Worm (Caenorhabditis elegans) whole organism, young adult: Measurements from ENCODE around the gene Y81G3A.1.
A peak's percentile ranks its signal among the peaks of the same experiment; 100 is the strongest.
"Not testable (repeated sequence)": the region's sequence is repeated elsewhere in the genome, so short reads cannot be mapped to it uniquely, and the experiment has no call there.

Source experiments
- B0019.2 ChIP-seq: fragments of 200-800 bp; sonication (Bioruptor generic); conservative IDR thresholded peaks from 2 replicates; pipeline ENCODE4 v1.3.6; 2022; ENCODE audit warnings: missing genetic modification reagents, missing genetic modification characterization, missing compliant biosample characterization
- C17E4.6 ChIP-seq: fragments of 200-800 bp; sonication (Bioruptor generic); IDR thresholded peaks from 2 replicates; pipeline ENCODE4 v1.3.6; 2022; ENCODE audit warnings: missing genetic modification reagents, missing genetic modification characterization, missing compliant biosample characterization
- D2030.7 ChIP-seq: fragments of 200-800 bp; sonication (Bioruptor generic); IDR thresholded peaks from 2 replicates; pipeline ENCODE4 v1.3.6; 2022; ENCODE audit warnings: missing genetic modification reagents, missing genetic modification characterization, missing compliant biosample characterization
- F33H1.4 ChIP-seq: fragments of 200-800 bp; sonication (Bioruptor generic); IDR thresholded peaks from 2 replicates; pipeline ENCODE4 v1.3.6; 2022; ENCODE audit warnings: missing genetic modification reagents, missing genetic modification characterization, missing compliant biosample characterization
- F37B4.10 ChIP-seq: fragments of 200-800 bp; sonication (Bioruptor generic); IDR thresholded peaks from 2 replicates; pipeline ENCODE4 v1.3.6; 2022; ENCODE audit warnings: missing genetic modification characterization, missing compliant biosample characterization
- F55B11.4 ChIP-seq: sonication (generic microtip); optimal IDR thresholded peaks from 2 replicates; lab custom pipeline; 2016; ENCODE audit warnings: missing compliant biosample characterization, missing genetic modification characterization, borderline replicate concordance; ENCODE audit not compliant: insufficient read depth
- F57A8.1 ChIP-seq: fragments of 200-800 bp; sonication (Bioruptor generic); optimal IDR thresholded peaks from 2 replicates; lab custom pipeline; 2018; ENCODE audit warnings: mild to moderate bottlenecking, missing genetic modification characterization, moderate library complexity, missing compliant biosample characterization
- T26A5.8 ChIP-seq: sonication (generic microtip); optimal IDR thresholded peaks from 2 replicates; lab custom pipeline; 2016; ENCODE audit warnings: missing genetic modification characterization, missing compliant biosample characterization
- Y53F4B.3 ChIP-seq: fragments of 200-800 bp; sonication (Bioruptor generic); IDR thresholded peaks from 2 replicates; pipeline ENCODE4 v1.3.6; 2022; ENCODE audit warnings: missing genetic modification reagents, missing genetic modification characterization, missing compliant biosample characterization
- ZK185.1 ChIP-seq: sonication (generic microtip); optimal IDR thresholded peaks from 2 replicates; lab custom pipeline; 2016; ENCODE audit warnings: mild to moderate bottlenecking, missing genetic modification characterization, missing compliant biosample characterization; ENCODE audit not compliant: poor library complexity, severe bottlenecking
- ama-1 ChIP-seq, 3 experiments: fragments of 150-350 bp in 1 of 3; sonication (generic microtip) in 2 of 3; optimal IDR thresholded peaks; 2 replicates each; lab custom pipeline; 2014 to 2018; ENCODE audit warnings: missing biosample characterization in 2 of 3, missing genetic modification characterization in 2 of 3, missing genetic modification reagents in 2 of 3
- athp-1 ChIP-seq: sonication (generic microtip); optimal IDR thresholded peaks from 2 replicates; lab custom pipeline; 2017; ENCODE audit warnings: mild to moderate bottlenecking, missing genetic modification characterization, missing compliant biosample characterization
- ceh-58 ChIP-seq: fragments of 200-800 bp; sonication (Bioruptor generic); IDR thresholded peaks from 2 replicates; pipeline ENCODE4 v1.3.6; 2022; ENCODE audit warnings: missing genetic modification characterization, missing compliant biosample characterization
- ceh-79 ChIP-seq: sonication (generic microtip); optimal IDR thresholded peaks from 2 replicates; lab custom pipeline; 2017; ENCODE audit warnings: mild to moderate bottlenecking, missing genetic modification characterization, missing compliant biosample characterization
- ceh-91 ChIP-seq: fragments of 200-800 bp; sonication (Bioruptor generic); IDR thresholded peaks from 2 replicates; pipeline ENCODE4 v1.3.6; 2022; ENCODE audit warnings: missing genetic modification reagents, missing genetic modification characterization, missing compliant biosample characterization
- dox-1 ChIP-seq: fragments of 200-800 bp; sonication (Bioruptor generic); IDR thresholded peaks from 2 replicates; pipeline ENCODE4 v1.3.6; 2022; ENCODE audit warnings: missing genetic modification reagents, missing genetic modification characterization, missing compliant biosample characterization
- hlh-26 ChIP-seq: fragments of 200-800 bp; sonication (Bioruptor generic); conservative IDR thresholded peaks from 2 replicates; pipeline ENCODE4 v1.3.6; 2022; ENCODE audit warnings: missing genetic modification reagents, missing genetic modification characterization, missing compliant biosample characterization
- hmg-1.2 ChIP-seq: fragments of 200-800 bp; sonication (Bioruptor generic); IDR thresholded peaks from 2 replicates; pipeline ENCODE4 v1.3.6; 2022; ENCODE audit warnings: missing genetic modification reagents, missing genetic modification characterization, missing compliant biosample characterization
- hmg-20 ChIP-seq: fragments of 200-800 bp; sonication (Bioruptor generic); IDR thresholded peaks from 2 replicates; pipeline ENCODE4 v1.3.6; 2022; ENCODE audit warnings: missing genetic modification reagents, missing genetic modification characterization, missing compliant biosample characterization
- hsf-1 ChIP-seq: fragments of 200-800 bp; sonication (Bioruptor generic); IDR thresholded peaks from 2 replicates; pipeline ENCODE4 v1.3.6; 2022; ENCODE audit warnings: missing genetic modification reagents, missing genetic modification characterization, missing compliant biosample characterization
- lin-35 ChIP-seq, 3 experiments: fragments of 150-350 bp in 2 of 3; sonication (generic microtip) in 1 of 3; optimal IDR thresholded peaks; 2 replicates each; lab custom pipeline; 2014 to 2018; ENCODE audit warnings: missing biosample characterization in 3 of 3, missing genetic modification characterization in 3 of 3, missing genetic modification reagents in 3 of 3
- lin-40 ChIP-seq: sonication (generic microtip); optimal IDR thresholded peaks from 2 replicates; lab custom pipeline; 2016; ENCODE audit warnings: missing genetic modification characterization, mild to moderate bottlenecking, missing compliant biosample characterization, missing genotype, missing genetic modification reagents
- lsl-1 ChIP-seq: fragments of 200-800 bp; sonication (Bioruptor generic); optimal IDR thresholded peaks from 2 replicates; lab custom pipeline; 2018; ENCODE audit warnings: mild to moderate bottlenecking, missing genetic modification characterization, moderate library complexity, missing compliant biosample characterization
- lsy-27 ChIP-seq: sonication (generic microtip); optimal IDR thresholded peaks from 2 replicates; lab custom pipeline; 2017; ENCODE audit warnings: missing genetic modification characterization, mild to moderate bottlenecking, missing compliant biosample characterization, antibody characterized with exemption, missing genotype, borderline replicate concordance; ENCODE audit not compliant: insufficient read depth
- madf-3 ChIP-seq: fragments of 200-800 bp; sonication (Bioruptor generic); IDR thresholded peaks from 2 replicates; pipeline ENCODE4 v1.3.6; 2022; ENCODE audit warnings: missing genetic modification reagents, missing genetic modification characterization, missing compliant biosample characterization
- madf-6 ChIP-seq: fragments of 200-800 bp; sonication (Bioruptor generic); IDR thresholded peaks from 2 replicates; pipeline ENCODE4 v1.3.6; 2022; ENCODE audit warnings: missing genetic modification reagents, missing genetic modification characterization, missing compliant biosample characterization
- madf-8 ChIP-seq: fragments of 200-800 bp; sonication (Bioruptor generic); conservative IDR thresholded peaks from 2 replicates; pipeline ENCODE4 v1.3.6; 2022; ENCODE audit warnings: missing genetic modification reagents, missing genetic modification characterization, missing compliant biosample characterization
- mcd-1 ChIP-seq: fragments of 200-800 bp; sonication (Bioruptor generic); IDR thresholded peaks from 2 replicates; pipeline ENCODE4 v1.3.6; 2022; ENCODE audit warnings: missing genetic modification reagents, missing genetic modification characterization, missing compliant biosample characterization
- nfyb-1 ChIP-seq: fragments of 200-800 bp; sonication (Bioruptor generic); IDR thresholded peaks from 2 replicates; pipeline ENCODE4 v1.3.6; 2022; ENCODE audit warnings: missing genetic modification reagents, missing genetic modification characterization, missing compliant biosample characterization
- rcor-1 ChIP-seq: fragments of 200-800 bp; sonication (Bioruptor generic); IDR thresholded peaks from 2 replicates; pipeline ENCODE4 v1.3.6; 2022; ENCODE audit warnings: missing genetic modification reagents, missing genetic modification characterization, missing compliant biosample characterization
- rec-8 ChIP-seq, 2 experiments: sonication (generic microtip); optimal IDR thresholded peaks; 2 replicates each; lab custom pipeline; 2016; ENCODE audit warnings: mild to moderate bottlenecking in 2 of 2, missing genetic modification characterization in 2 of 2, missing genetic modification reagents in 2 of 2, missing genotype in 2 of 2, missing biosample characterization in 1 of 2, missing compliant biosample characterization in 1 of 2, moderate library complexity in 1 of 2
- snpc-1.1 ChIP-seq: sonication (generic microtip); optimal IDR thresholded peaks from 2 replicates; lab custom pipeline; 2017; ENCODE audit warnings: missing genetic modification characterization, mild to moderate bottlenecking, missing compliant biosample characterization, antibody characterized with exemption, moderate library complexity, missing genotype, missing genetic modification reagents; ENCODE audit not compliant: insufficient read depth
- snpc-4 ChIP-seq, 5 experiments: fragments of 150-350 bp in 1 of 5; sonication (generic microtip) in 4 of 5; optimal IDR thresholded peaks; 2 replicates each; lab custom pipeline; 2014 to 2018; ENCODE audit warnings: missing genetic modification characterization in 5 of 5, missing biosample characterization in 3 of 5, antibody characterized with exemption in 2 of 5, mild to moderate bottlenecking in 2 of 5, missing compliant biosample characterization in 2 of 5, missing genotype in 2 of 5, moderate library complexity in 2 of 5, missing genetic modification reagents in 1 of 5
- sptf-2 ChIP-seq: fragments of 200-800 bp; sonication (Bioruptor generic); optimal IDR thresholded peaks from 2 replicates; lab custom pipeline; 2018; ENCODE audit warnings: mild to moderate bottlenecking, missing genetic modification characterization, missing compliant biosample characterization
- unc-130 ChIP-seq: sonication (generic microtip); optimal IDR thresholded peaks from 2 replicates; lab custom pipeline; 2016; ENCODE audit warnings: missing genetic modification reagents, missing genetic modification characterization, missing compliant biosample characterization
- xnd-1 ChIP-seq: sonication (generic microtip); optimal IDR thresholded peaks from 2 replicates; lab custom pipeline; 2016; ENCODE audit warnings: missing genotype, missing genetic modification reagents, missing genetic modification characterization, missing compliant biosample characterization
- zfh-2 ChIP-seq: fragments of 200-800 bp; sonication (Bioruptor generic); conservative IDR thresholded peaks from 2 replicates; pipeline ENCODE4 v1.3.6; 2022; ENCODE audit warnings: missing genetic modification reagents, missing genetic modification characterization, missing compliant biosample characterization
- ztf-28 ChIP-seq: fragments of 200-800 bp; sonication (Bioruptor generic); IDR thresholded peaks from 2 replicates; pipeline ENCODE4 v1.3.6; 2022; ENCODE audit warnings: missing genetic modification reagents, missing genetic modification characterization, missing compliant biosample characterization

Gene Y81G3A.1

ce11 chrII:13053443-13053842 is 30.3 kb downstream of the Y81G3A.1 start:
- TF ChIP-seq hlh-26 (no peak), hmg-1.2 (GFP tag; lab: Robert Waterston, UW) (no peak), T26A5.8 (no peak), ceh-79 (tag; lab: Kevin White, UChicago) (no peak), athp-1 (tag; lab: Kevin White, UChicago) (no peak), C17E4.6 (no peak), rec-8 (tag; optimal IDR thresholded peaks at IDR 0.05; lab: Kevin White, UChicago) (no peak), Y53F4B.3 (no peak), hmg-20 (GFP tag; lab: Robert Waterston, UW) (no peak), ama-1 (optimal IDR thresholded peaks at IDR 0.05; lab: Kevin White, UChicago) (no peak), ama-1 (GFP tag; optimal IDR thresholded peaks at IDR 0.05; lab: Kevin White, UChicago) (no peak), unc-130 (no peak), lin-35 (GFP tag; optimal IDR thresholded peaks at IDR 0.05; lab: Kevin White, UChicago) (no peak), sptf-2 (GFP tag; lab: Kevin White, UChicago) (no peak), F55B11.4 (tag; lab: Kevin White, UChicago) (no peak)
- TF ChIP-seq, all 124 proteins: peak for 0

ce11 chrII:13050050-13050449 is 33.7 kb downstream of the Y81G3A.1 start:
- TF ChIP-seq hmg-1.2 (GFP tag; lab: Robert Waterston, UW) (peak; percentile 54; the same call in 1 of the 2 replicates), zfh-2 (GFP tag; lab: Robert Waterston, UW) (peak; percentile 77), F37B4.10 (GFP tag; lab: Robert Waterston, UW) (no peak), madf-3 (GFP tag; lab: Robert Waterston, UW) (no peak), snpc-1.1 (tag; lab: Kevin White, UChicago) (peak; percentile 56), snpc-4 (GFP tag; optimal IDR thresholded peaks at IDR 0.05; lab: Kevin White, UChicago) (peak; percentile 55), snpc-4 (tag; optimal IDR thresholded peaks at IDR 0.05; lab: Kevin White, UChicago) (peak in 2 of 4 experiments; percentile 71 to 88)

- TF ChIP-seq ceh-58 (GFP tag; lab: Robert Waterston, UW); F57A8.1; lin-40: not testable (repeated sequence)
- TF ChIP-seq, all 124 proteins: peak for 0; not testable (repeated sequence) for 124
Observed at ce11 chrII:13047609-13048008, 36.1 kb downstream of the Y81G3A.1 start, which contains the start of gene F42G4.2. Gene F42G4.2, plus strand, starts transcription at chrII:13047909.

ce11 chrII:13047106-13047505 is 36.6 kb downstream of the Y81G3A.1 start, which contains the start of gene F42G4.7:
Gene F42G4.7, minus strand, starts transcription at chrII:13047290.
- TF ChIP-seq ZK185.1; lsy-27; ceh-58 (GFP tag; lab: Robert Waterston, UW): not testable (repeated sequence)

ce11 chrII:13043433-13044054 is 40.2 kb downstream of the Y81G3A.1 start, which contains the start of gene puf-6:
Gene puf-6, minus strand, starts transcription at chrII:13043445.
- 0 out of 2 replicates have a peak, but pooled peaks have one; percentile 10 for TF ChIP-seq mcd-1
- peak; percentile 56; the same call in 1 of the 2 replicates for TF ChIP-seq dox-1 (GFP tag; lab: Robert Waterston, UW)
- TF ChIP-seq hmg-1.2 (GFP tag; lab: Robert Waterston, UW) = peak; percentile 21; the same call in 1 of the 2 replicates
- peak; percentile 90 for TF ChIP-seq F33H1.4 (GFP tag; lab: Robert Waterston, UW)
- peak; percentile 97 for TF ChIP-seq madf-6 (GFP tag; lab: Robert Waterston, UW)
- TF ChIP-seq hsf-1 = peak; percentile 73
- TF ChIP-seq ztf-28 = 0 out of 2 replicates have a peak, but pooled peaks have one; percentile 68
- TF ChIP-seq ceh-91 (GFP tag; lab: Robert Waterston, UW) = peak; percentile 89
- 0 out of 2 replicates have a peak, but pooled peaks have one; percentile 41 for TF ChIP-seq madf-3 (GFP tag; lab: Robert Waterston, UW)
- peak; percentile 87 for TF ChIP-seq madf-8 (GFP tag; lab: Robert Waterston, UW)
- peak; percentile 10; the same call in 1 of the 2 replicates for TF ChIP-seq nfyb-1 (GFP tag; lab: Robert Waterston, UW)
- peak; percentile 67 for TF ChIP-seq xnd-1
- peak; percentile 81 for TF ChIP-seq D2030.7 (GFP tag; lab: Robert Waterston, UW)
- TF ChIP-seq lsl-1 (GFP tag; lab: Kevin White, UChicago) = peak; percentile 79
- 0 out of 2 replicates have a peak, but pooled peaks have one; percentile 31 for TF ChIP-seq B0019.2 (GFP tag; lab: Robert Waterston, UW)
- peak; percentile 21; the same call in 1 of the 2 replicates for TF ChIP-seq rcor-1 (GFP tag; lab: Robert Waterston, UW)
